Fruit fly (Drosophila melanogaster) whole organism, prepupa: ENCODE results near the gene CG17377.

Experiments used
- CG10631 ChIP-seq: fragments of 200-800 bp; sonication (Bioruptor generic); optimal IDR thresholded peaks from 2 replicates; lab custom pipeline; 2016; ENCODE audit warnings: missing biosample characterization, missing genetic modification characterization
- CG10669 ChIP-seq: fragments of 200-800 bp; sonication (Bioruptor generic); optimal IDR thresholded peaks from 3 replicates; lab custom pipeline; 2018; ENCODE audit warnings: missing biosample characterization, mild to moderate bottlenecking, missing genetic modification characterization, moderate library complexity
- CG11762 ChIP-seq: fragments of 200-800 bp; sonication (Bioruptor generic); optimal IDR thresholded peaks from 3 replicates; lab custom pipeline; 2016; ENCODE audit warnings: missing biosample characterization, missing genetic modification characterization; ENCODE audit not compliant: insufficient read depth
- CG11902 ChIP-seq: fragments of 200-800 bp; sonication (Bioruptor generic); optimal IDR thresholded peaks from 3 replicates; lab custom pipeline; 2016; ENCODE audit warnings: missing biosample characterization, missing genetic modification characterization
- CG15336 ChIP-seq: fragments of 200-800 bp; sonication (Bioruptor generic); IDR thresholded peaks from 2 replicates; pipeline ENCODE4 v1.3.6; 2022; ENCODE audit warnings: missing biosample characterization, missing genetic modification characterization
- CG16779 ChIP-seq: fragments of 200-800 bp; sonication (Bioruptor generic); optimal IDR thresholded peaks from 3 replicates; lab custom pipeline; 2017; ENCODE audit warnings: missing biosample characterization, mild to moderate bottlenecking, missing genetic modification characterization
- CG31627 ChIP-seq: fragments of 200-800 bp; sonication (Bioruptor generic); optimal IDR thresholded peaks from 3 replicates; lab custom pipeline; 2016; ENCODE audit warnings: missing biosample characterization, missing genetic modification characterization
- CG6163 ChIP-seq: fragments of 200-800 bp; sonication (Bioruptor generic); IDR thresholded peaks from 3 replicates; pipeline ENCODE4 v1.3.6; 2022; ENCODE audit warnings: missing biosample characterization, missing genetic modification characterization
- CG6276 ChIP-seq: fragments of 200-800 bp; sonication (Bioruptor generic); optimal IDR thresholded peaks from 2 replicates; lab custom pipeline; 2017; ENCODE audit warnings: missing biosample characterization, mild to moderate bottlenecking, missing genetic modification characterization
- CG6792 ChIP-seq: fragments of 200-800 bp; sonication (Bioruptor generic); optimal IDR thresholded peaks from 3 replicates; lab custom pipeline; 2016; ENCODE audit warnings: missing biosample characterization, missing genetic modification characterization
- CG6808 ChIP-seq: fragments of 200-800 bp; sonication (Bioruptor generic); optimal IDR thresholded peaks from 3 replicates; lab custom pipeline; 2017; ENCODE audit warnings: missing biosample characterization, missing genetic modification characterization, mild to moderate bottlenecking, moderate library complexity, missing genetic modification reagents
- CG7368 ChIP-seq: fragments of 200-800 bp; sonication (Bioruptor generic); optimal IDR thresholded peaks from 3 replicates; lab custom pipeline; 2016; ENCODE audit warnings: missing biosample characterization, missing genetic modification characterization
- CG8119 ChIP-seq: fragments of 200-800 bp; sonication (Bioruptor generic); IDR thresholded peaks from 3 replicates; pipeline ENCODE4 v1.3.6; 2022; ENCODE audit warnings: missing biosample characterization, missing genetic modification characterization
- CG8319 ChIP-seq: fragments of 200-800 bp; sonication (Bioruptor generic); optimal IDR thresholded peaks from 3 replicates; lab custom pipeline; 2016; ENCODE audit warnings: missing biosample characterization, missing genetic modification characterization
- CG8632 ChIP-seq: fragments of 200-800 bp; sonication (Bioruptor generic); optimal IDR thresholded peaks from 3 replicates; lab custom pipeline; 2016; ENCODE audit warnings: missing biosample characterization, missing genetic modification characterization
- CG9139 ChIP-seq: fragments of 200-800 bp; sonication (Bioruptor generic); optimal IDR thresholded peaks from 3 replicates; lab custom pipeline; 2017; ENCODE audit warnings: missing biosample characterization, mild to moderate bottlenecking, missing genetic modification characterization
- Eip78C ChIP-seq: fragments of 200-800 bp; sonication (Bioruptor generic); peaks from one replicate; lab custom pipeline; 2016; ENCODE audit warnings: missing biosample characterization, missing genetic modification characterization
- Eip93F ChIP-seq: fragments of 200-800 bp; sonication (Bioruptor generic); optimal IDR thresholded peaks from 2 replicates; lab custom pipeline; 2016; ENCODE audit warnings: missing biosample characterization, mild to moderate bottlenecking, missing genetic modification characterization
- Ets21C ChIP-seq: fragments of 200-800 bp; sonication (Bioruptor generic); optimal IDR thresholded peaks from 3 replicates; lab custom pipeline; 2016; ENCODE audit warnings: missing biosample characterization, missing genetic modification characterization
- Ets96B ChIP-seq: fragments of 200-800 bp; optimal IDR thresholded peaks from 2 replicates; lab custom pipeline; 2019; ENCODE audit warnings: missing biosample characterization, mild to moderate bottlenecking, missing genetic modification characterization, moderate library complexity
- Hr38 ChIP-seq: sonication (Bioruptor generic); optimal IDR thresholded peaks from 2 replicates; lab custom pipeline; 2016; ENCODE audit warnings: missing biosample characterization, missing genetic modification characterization
- Hr4 ChIP-seq: fragments of 200-800 bp; sonication (Bioruptor generic); optimal IDR thresholded peaks from 3 replicates; lab custom pipeline; 2016; ENCODE audit warnings: missing biosample characterization, missing genetic modification characterization
- Lpt ChIP-seq: fragments of 200-800 bp; sonication (Bioruptor generic); optimal IDR thresholded peaks from 3 replicates; lab custom pipeline; 2016; ENCODE audit warnings: missing biosample characterization, missing genetic modification characterization
- Met ChIP-seq: fragments of 200-800 bp; sonication (Bioruptor generic); optimal IDR thresholded peaks from 3 replicates; lab custom pipeline; 2016; ENCODE audit warnings: missing biosample characterization, missing genetic modification characterization
- Smox ChIP-seq: fragments of 200-800 bp; sonication (Bioruptor generic); optimal IDR thresholded peaks from 3 replicates; lab custom pipeline; 2016; ENCODE audit warnings: missing biosample characterization, missing genetic modification characterization
- Sox102F ChIP-seq: fragments of 200-800 bp; sonication (Bioruptor generic); optimal IDR thresholded peaks from 2 replicates; lab custom pipeline; 2016; ENCODE audit warnings: missing biosample characterization, mild to moderate bottlenecking, missing genetic modification characterization
- Sox14 ChIP-seq: fragments of 200-800 bp; sonication (Bioruptor generic); optimal IDR thresholded peaks from 3 replicates; lab custom pipeline; 2016; ENCODE audit warnings: missing biosample characterization, missing genetic modification characterization
- Sox15 ChIP-seq: fragments of 200-800 bp; sonication (Bioruptor generic); optimal IDR thresholded peaks from 3 replicates; lab custom pipeline; 2016; ENCODE audit warnings: missing biosample characterization, missing genetic modification characterization
- achi ChIP-seq: fragments of 200-800 bp; sonication (Bioruptor generic); optimal IDR thresholded peaks from 3 replicates; lab custom pipeline; 2016; ENCODE audit warnings: missing biosample characterization, missing genetic modification characterization
- acj6 ChIP-seq: fragments of 200-800 bp; sonication (Bioruptor generic); optimal IDR thresholded peaks from 3 replicates; lab custom pipeline; 2016; ENCODE audit warnings: missing biosample characterization, missing genetic modification characterization
- eg ChIP-seq: fragments of 200-800 bp; sonication (Bioruptor generic); IDR thresholded peaks from 3 replicates; pipeline ENCODE4 v1.3.6; 2022; ENCODE audit warnings: missing biosample characterization, missing genetic modification characterization
- esn ChIP-seq: fragments of 200-800 bp; sonication (Bioruptor generic); optimal IDR thresholded peaks from 2 replicates; lab custom pipeline; 2016; ENCODE audit warnings: missing biosample characterization, mild to moderate bottlenecking, missing genetic modification characterization, moderate library complexity
- fd85E ChIP-seq: fragments of 200-800 bp; sonication (Bioruptor generic); optimal IDR thresholded peaks from 3 replicates; lab custom pipeline; 2016; ENCODE audit warnings: missing biosample characterization, missing genetic modification characterization
- fkh ChIP-seq: fragments of 200-800 bp; sonication (Bioruptor generic); optimal IDR thresholded peaks from 3 replicates; lab custom pipeline; 2017; ENCODE audit warnings: missing biosample characterization, mild to moderate bottlenecking, missing genetic modification characterization, moderate library complexity
- lz ChIP-seq: fragments of 200-800 bp; sonication (Bioruptor generic); optimal IDR thresholded peaks from 3 replicates; lab custom pipeline; 2016; ENCODE audit warnings: missing biosample characterization, missing genetic modification characterization
- net ChIP-seq: fragments of 200-800 bp; sonication (Bioruptor generic); optimal IDR thresholded peaks from 3 replicates; lab custom pipeline; 2016; ENCODE audit warnings: missing biosample characterization, missing genetic modification characterization
- pdm3 ChIP-seq: fragments of 200-800 bp; sonication (Bioruptor generic); optimal IDR thresholded peaks from 3 replicates; lab custom pipeline; 2016; ENCODE audit warnings: missing biosample characterization, missing genetic modification characterization
- salr ChIP-seq, 2 experiments: fragments of 200-800 bp; sonication (Bioruptor generic); optimal IDR thresholded peaks; 3 replicates each; lab custom pipeline; 2016 to 2018; ENCODE audit warnings: missing biosample characterization in 2 of 2, missing genetic modification characterization in 2 of 2, mild to moderate bottlenecking in 1 of 2
- spab ChIP-seq: fragments of 200-800 bp; sonication (Bioruptor generic); optimal IDR thresholded peaks from 2 replicates; lab custom pipeline; 2017; ENCODE audit warnings: missing biosample characterization, mild to moderate bottlenecking, missing genetic modification characterization, missing genetic modification reagents
- ss ChIP-seq, 2 experiments: fragments of 200-800 bp; sonication (Bioruptor generic); optimal IDR thresholded peaks; 2 replicates in 1 of 2; 3 replicates in 1 of 2; lab custom pipeline; 2017 to 2018; ENCODE audit warnings: mild to moderate bottlenecking in 2 of 2, missing biosample characterization in 2 of 2, missing genetic modification characterization in 2 of 2, moderate library complexity in 1 of 2
- svp ChIP-seq: fragments of 200-800 bp; sonication (Bioruptor generic); peaks from one replicate; lab custom pipeline; 2016; ENCODE audit warnings: missing biosample characterization, missing genetic modification characterization
- topi ChIP-seq: fragments of 200-800 bp; sonication (Bioruptor generic); optimal IDR thresholded peaks from 3 replicates; lab custom pipeline; 2016; ENCODE audit warnings: missing biosample characterization, missing genetic modification characterization
- vri ChIP-seq: fragments of 200-800 bp; sonication (Bioruptor generic); optimal IDR thresholded peaks from 3 replicates; lab custom pipeline; 2016; ENCODE audit warnings: missing biosample characterization, mild to moderate bottlenecking, missing genetic modification characterization

The CG17377 gene

dm6 chr2L:6784235-6784634 is 18.4 kb downstream of the CG17377 start:
- TF ChIP-seq eg (no peak), Eip78C (GFP tag; lab: Kevin White, UChicago) (peak; percentile 44), ss (GFP tag; optimal IDR thresholded peaks at IDR 0.05; lab: Kevin White, UChicago) (peak in 1 of 2 experiments; percentile 29)

- no peak for TF ChIP-seq Met (GFP tag; lab: Kevin White, UChicago)
- TF ChIP-seq Eip78C (GFP tag; lab: Kevin White, UChicago) = peak; percentile 51
Measured at dm6 chr2L:6783395-6783794, 19.2 kb downstream of the CG17377 start.

- TF ChIP-seq CG16779 (tag; lab: Kevin White, UChicago) = no peak
- TF ChIP-seq CG10669 (GFP tag; lab: Kevin White, UChicago) = peak; percentile 3
- TF ChIP-seq acj6 (GFP tag; lab: Kevin White, UChicago) = no peak
- TF ChIP-seq eg = no peak
- no peak for TF ChIP-seq CG8319 (GFP tag; lab: Kevin White, UChicago)
- no peak for TF ChIP-seq CG6808
- TF ChIP-seq topi (GFP tag; lab: Kevin White, UChicago) = no peak
- no peak for TF ChIP-seq CG15336 (GFP tag; lab: Robert Waterston, UW)
- TF ChIP-seq Smox (GFP tag; lab: Kevin White, UChicago) = no peak
- no peak for TF ChIP-seq CG10631
- TF ChIP-seq Hr38 (GFP tag; lab: Kevin White, UChicago) = no peak
- no peak for TF ChIP-seq CG8119 (GFP tag; lab: Robert Waterston, UW)
- peak; percentile 55 for TF ChIP-seq svp
- TF ChIP-seq, all 60 proteins: peak for 2
Measured at dm6 chr2L:6774853-6775252, 27.8 kb downstream of the CG17377 start.

- TF ChIP-seq Sox14 (GFP tag; lab: Kevin White, UChicago) (no peak), Ets96B (tag; lab: Kevin White, UChicago) (no peak), CG11902 (no peak), CG10631 (no peak), CG6792 (no peak), esn (GFP tag; lab: Kevin White, UChicago) (no peak), CG8319 (GFP tag; lab: Kevin White, UChicago) (no peak), CG6808 (no peak), CG11762 (no peak), Hr38 (GFP tag; lab: Kevin White, UChicago) (no peak), CG7368 (GFP tag; lab: Kevin White, UChicago) (no peak), Sox102F (no peak), Eip93F (GFP tag; lab: Kevin White, UChicago) (no peak)
Measured at dm6 chr2L:6773645-6774044, 29.0 kb downstream of the CG17377 start, which contains the start of gene CG17378. Gene CG17378, plus strand, starts transcription at chr2L:6774041.

- TF ChIP-seq svp = no peak
- TF ChIP-seq pdm3 (GFP tag; lab: Kevin White, UChicago) = no peak
- TF ChIP-seq Ets21C (GFP tag; lab: Kevin White, UChicago) = no peak
- no peak for TF ChIP-seq spab (GFP tag; lab: Kevin White, UChicago)
- no peak for TF ChIP-seq CG7368 (GFP tag; lab: Kevin White, UChicago)
- no peak for TF ChIP-seq lz (GFP tag; lab: Kevin White, UChicago)
- TF ChIP-seq salr (GFP tag; optimal IDR thresholded peaks at IDR 0.05; lab: Kevin White, UChicago) = no peak
- no peak for TF ChIP-seq CG16779 (tag; lab: Kevin White, UChicago)
- no peak for TF ChIP-seq CG8632
- TF ChIP-seq CG15336 (GFP tag; lab: Robert Waterston, UW) = no peak
- no peak for TF ChIP-seq net
Measured at dm6 chr2L:6772655-6773054, 30.0 kb downstream of the CG17377 start, which contains the start of gene LUBEL. Gene LUBEL, minus strand, starts transcription at chr2L:6772755.

DNA sequence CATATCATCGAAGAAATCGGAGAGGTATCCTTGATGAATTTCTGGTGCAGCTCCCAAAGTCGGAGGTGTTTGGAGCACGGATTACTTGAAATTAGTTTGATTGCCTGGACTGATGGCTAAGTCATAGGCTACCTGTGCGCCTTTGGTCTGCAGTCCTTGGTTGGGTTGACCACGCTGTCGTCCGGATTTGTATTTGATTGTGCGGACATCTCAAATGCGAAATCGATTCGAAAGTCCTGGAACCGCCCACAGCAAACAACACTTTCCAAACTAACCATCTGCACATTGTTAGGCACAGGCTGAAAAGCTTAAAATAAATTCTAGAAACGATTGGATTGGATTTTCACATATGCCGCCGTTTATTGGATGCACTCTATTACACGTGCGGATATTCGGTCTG is 43.1 kb downstream of the CG17377 start, which contains the start of gene CG11322:
TSS of gene CG11322 (minus strand) at position 101 of the 400 bp plus-strand sequence.
- TF ChIP-seq fd85E (no peak), acj6 (GFP tag; lab: Kevin White, UChicago) (no peak), CG9139 (GFP tag; lab: Kevin White, UChicago) (no peak), Sox15 (GFP tag; lab: Kevin White, UChicago) (no peak), net (no peak), CG15336 (GFP tag; lab: Robert Waterston, UW) (no peak), Sox14 (GFP tag; lab: Kevin White, UChicago) (no peak), vri (GFP tag; lab: Kevin White, UChicago) (no peak), CG6276 (GFP tag; lab: Kevin White, UChicago) (no peak), CG31627 (no peak), Hr4 (no peak), eg (no peak), achi (no peak), Ets96B (tag; lab: Kevin White, UChicago) (no peak), salr (GFP tag; optimal IDR thresholded peaks at IDR 0.05; lab: Kevin White, UChicago) (no peak), Lpt (GFP tag; lab: Kevin White, UChicago) (no peak), fkh (no peak), CG6163 (GFP tag; lab: Robert Waterston, UW) (no peak)
